Fruit fly (Drosophila melanogaster): ENCODE results near the gene Cyp6d5.

Gene Cyp6d5

dm6 chr3R:13995933-13996332 is 33.1 kb upstream of the Cyp6d5 start:
- TF ChIP-seq Hr96 (GFP tag; optimal IDR thresholded peaks at IDR 0.05) (no peak), pad (GFP tag; optimal IDR thresholded peaks at IDR 0.05) (no peak), ovo (GFP tag; optimal IDR thresholded peaks at IDR 0.05) (no peak), Crg-1 (GFP tag; optimal IDR thresholded peaks at IDR 0.05) (no peak), CG7045 (GFP tag; optimal IDR thresholded peaks at IDR 0.05) (no peak), cnc (optimal IDR thresholded peaks at IDR 0.05) (no peak), toe (GFP tag; optimal IDR thresholded peaks at IDR 0.05) (no peak), CG5204 (GFP tag; optimal IDR thresholded peaks at IDR 0.05) (no peak), cic (GFP tag; optimal IDR thresholded peaks at IDR 0.05) (no peak), CG11617 (GFP tag; optimal IDR thresholded peaks at IDR 0.05) (no peak), bab1 (GFP tag; optimal IDR thresholded peaks at IDR 0.05) (no peak), CG33017 (tag; optimal IDR thresholded peaks at IDR 0.05) (no peak), CG1620 (GFP tag; optimal IDR thresholded peaks at IDR 0.05) (no peak), tj (GFP tag; optimal IDR thresholded peaks at IDR 0.05) (no peak), Clk (GFP tag; optimal IDR thresholded peaks at IDR 0.05) (no peak), CG12768 (GFP tag; optimal IDR thresholded peaks at IDR 0.05) (no peak), CG7101 (tag; optimal IDR thresholded peaks at IDR 0.05) (no peak)

DNA sequence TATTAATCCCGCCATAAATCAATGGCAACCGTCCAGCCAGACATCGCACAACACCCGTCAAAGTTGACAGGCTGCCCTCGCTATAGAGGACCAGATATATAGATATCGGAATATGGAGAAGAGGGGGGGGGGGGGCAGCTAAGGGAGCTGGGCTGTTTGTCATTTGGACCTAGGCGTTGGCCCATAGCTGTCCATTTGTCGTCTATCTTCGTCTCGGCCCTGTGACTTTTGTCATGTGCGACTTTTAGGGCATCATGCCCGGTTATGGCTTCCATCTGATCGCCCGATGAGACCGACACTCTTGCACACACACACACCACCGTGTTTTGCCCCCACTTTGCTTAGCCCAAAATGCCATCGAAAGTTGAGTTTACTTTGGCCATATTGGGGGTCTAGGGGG is 31.3 kb upstream of the Cyp6d5 start:
- TF ChIP-seq kay (GFP tag; ENCODE audit: borderline replicate concordance) (no peak), cnc (optimal IDR thresholded peaks at IDR 0.05) (no peak), Mnt (GFP tag; optimal IDR thresholded peaks at IDR 0.05) (no peak), Clk (GFP tag; optimal IDR thresholded peaks at IDR 0.05) (no peak), Crg-1 (GFP tag; optimal IDR thresholded peaks at IDR 0.05) (no peak), CG7101 (tag; optimal IDR thresholded peaks at IDR 0.05) (no peak), ovo (GFP tag; optimal IDR thresholded peaks at IDR 0.05) (no peak), CG12768 (GFP tag; optimal IDR thresholded peaks at IDR 0.05) (no peak), bab1 (GFP tag; optimal IDR thresholded peaks at IDR 0.05) (no peak), tj (GFP tag; optimal IDR thresholded peaks at IDR 0.05) (no peak)

dm6 chr3R:13998162-13998561 is 30.9 kb upstream of the Cyp6d5 start:
- TF ChIP-seq bab1 (GFP tag; optimal IDR thresholded peaks at IDR 0.05) (no peak), CG7101 (tag; optimal IDR thresholded peaks at IDR 0.05) (no peak), pad (GFP tag; optimal IDR thresholded peaks at IDR 0.05) (no peak), cnc (optimal IDR thresholded peaks at IDR 0.05) (no peak), tj (GFP tag; optimal IDR thresholded peaks at IDR 0.05) (no peak), kay (GFP tag; ENCODE audit: borderline replicate concordance) (no peak), CG12768 (GFP tag; optimal IDR thresholded peaks at IDR 0.05) (no peak), cic (GFP tag; optimal IDR thresholded peaks at IDR 0.05) (no peak), Crg-1 (GFP tag; optimal IDR thresholded peaks at IDR 0.05) (no peak), CG33017 (tag; optimal IDR thresholded peaks at IDR 0.05) (no peak), CG7045 (GFP tag; optimal IDR thresholded peaks at IDR 0.05) (no peak), Hr96 (GFP tag; optimal IDR thresholded peaks at IDR 0.05) (no peak), toe (GFP tag; optimal IDR thresholded peaks at IDR 0.05) (no peak)

dm6 chr3R:13998595-13998994 is 30.4 kb upstream of the Cyp6d5 start:
- TF ChIP-seq Mnt (GFP tag; optimal IDR thresholded peaks at IDR 0.05) (no peak), cnc (optimal IDR thresholded peaks at IDR 0.05) (no peak), Crg-1 (GFP tag; optimal IDR thresholded peaks at IDR 0.05) (no peak), CG33017 (tag; optimal IDR thresholded peaks at IDR 0.05) (no peak), CG12768 (GFP tag; optimal IDR thresholded peaks at IDR 0.05) (no peak), bab1 (GFP tag; optimal IDR thresholded peaks at IDR 0.05) (no peak), CG11617 (GFP tag; optimal IDR thresholded peaks at IDR 0.05) (no peak), CG5204 (GFP tag; optimal IDR thresholded peaks at IDR 0.05) (no peak), toe (GFP tag; optimal IDR thresholded peaks at IDR 0.05) (no peak), Hr96 (GFP tag; optimal IDR thresholded peaks at IDR 0.05) (no peak), CG7101 (tag; optimal IDR thresholded peaks at IDR 0.05) (no peak), CG1620 (GFP tag; optimal IDR thresholded peaks at IDR 0.05) (no peak)

DNA sequence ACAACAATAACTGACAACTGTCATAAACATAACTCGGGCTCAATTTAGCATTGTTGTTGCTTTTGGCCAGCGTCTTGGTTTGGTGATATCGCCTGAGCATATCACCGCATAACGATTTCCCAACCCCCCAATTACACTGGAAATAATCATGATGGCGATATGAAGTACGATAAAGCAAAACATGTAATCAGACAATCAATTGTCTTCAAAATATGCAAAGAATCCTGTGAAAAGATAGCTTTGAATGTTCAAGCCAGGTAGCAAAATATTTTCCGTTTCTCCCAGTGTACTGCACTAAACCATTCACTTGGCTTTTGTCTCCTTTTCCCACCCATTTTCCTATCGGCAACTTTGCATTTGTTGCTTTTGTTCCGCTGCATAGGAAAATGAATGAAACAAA is 29.5 kb upstream of the Cyp6d5 start:
- TF ChIP-seq cic (GFP tag; optimal IDR thresholded peaks at IDR 0.05): no peak
- TF ChIP-seq Hr96 (GFP tag; optimal IDR thresholded peaks at IDR 0.05): no peak
- TF ChIP-seq CG7045 (GFP tag; optimal IDR thresholded peaks at IDR 0.05): no peak
- TF ChIP-seq CG11617 (GFP tag; optimal IDR thresholded peaks at IDR 0.05): no peak
- no peak for TF ChIP-seq bab1 (GFP tag; optimal IDR thresholded peaks at IDR 0.05)
- no peak for TF ChIP-seq cnc (optimal IDR thresholded peaks at IDR 0.05)

- TF ChIP-seq ovo (GFP tag; optimal IDR thresholded peaks at IDR 0.05) (no peak), bab1 (GFP tag; optimal IDR thresholded peaks at IDR 0.05) (no peak), CG11617 (GFP tag; optimal IDR thresholded peaks at IDR 0.05) (no peak), Hr96 (GFP tag; optimal IDR thresholded peaks at IDR 0.05) (no peak), toe (GFP tag; optimal IDR thresholded peaks at IDR 0.05) (no peak), CG5204 (GFP tag; optimal IDR thresholded peaks at IDR 0.05) (no peak), cic (GFP tag; optimal IDR thresholded peaks at IDR 0.05) (no peak), pad (GFP tag; optimal IDR thresholded peaks at IDR 0.05) (no peak), CG1620 (GFP tag; optimal IDR thresholded peaks at IDR 0.05) (no peak), CG12768 (GFP tag; optimal IDR thresholded peaks at IDR 0.05) (no peak), Clk (GFP tag; optimal IDR thresholded peaks at IDR 0.05) (no peak), kay (GFP tag; ENCODE audit: borderline replicate concordance) (no peak)
Measured at dm6 chr3R:14001208-14001916, 27.7 kb upstream of the Cyp6d5 start.

Measured in whole organism, adult.